Fruit fly (Drosophila melanogaster) whole organism, embryonic: ENCODE measurements around the gene Jon65Aiii.

ENCODE experiments used
- CG15073 ChIP-seq: fragments of 200-800 bp; sonication (Bioruptor generic); optimal IDR thresholded peaks from 2 replicates; lab custom pipeline; 2016; ENCODE audit warnings: missing biosample characterization, missing genetic modification characterization
- CG17385 ChIP-seq: fragments of 200-800 bp; sonication (Bioruptor generic); optimal IDR thresholded peaks from 3 replicates; lab custom pipeline; 2018; ENCODE audit warnings: missing biosample characterization, mild to moderate bottlenecking, missing genetic modification characterization
- CG31441 ChIP-seq: fragments of 200-800 bp; sonication (Bioruptor generic); IDR thresholded peaks from 2 replicates; pipeline ENCODE4 v1.3.6; 2022; ENCODE audit warnings: missing biosample characterization, missing genetic modification characterization
- CG6791 ChIP-seq: fragments of 200-800 bp; sonication (Bioruptor generic); IDR thresholded peaks from 3 replicates; pipeline ENCODE4 v1.3.6; 2022; ENCODE audit warnings: missing biosample characterization, missing genetic modification characterization; ENCODE audit not compliant: partially characterized antibody
- aop ChIP-seq: fragments of 200-800 bp; sonication (Bioruptor generic); IDR thresholded peaks from 2 replicates; pipeline ENCODE4 v1.3.6; 2022; ENCODE audit warnings: missing biosample characterization, missing genetic modification characterization
- crol ChIP-seq: fragments of 200-800 bp; sonication (Bioruptor generic); IDR thresholded peaks from 2 replicates; pipeline ENCODE4 v1.3.6; 2022; ENCODE audit warnings: missing biosample characterization, missing genetic modification characterization
- h ChIP-seq: fragments of >200 bp; optimal IDR thresholded peaks from 2 replicates; lab custom pipeline; 2017
- trem ChIP-seq: fragments of 200-800 bp; optimal IDR thresholded peaks from 3 replicates; lab custom pipeline; 2019; ENCODE audit warnings: missing biosample characterization, mild to moderate bottlenecking, missing genetic modification characterization, moderate library complexity

- TF ChIP-seq h (lab: Kevin White, UChicago), result no peak
- no peak for TF ChIP-seq crol
- TF ChIP-seq CG6791 (GFP tag; lab: Robert Waterston, UW), result no peak
- TF ChIP-seq trem (tag; lab: Kevin White, UChicago), result no peak
- no peak for TF ChIP-seq CG31441 (GFP tag; lab: Robert Waterston, UW)
- TF ChIP-seq CG15073 (GFP tag; lab: Kevin White, UChicago), result no peak
- no peak for TF ChIP-seq CG17385
- no peak for TF ChIP-seq aop (GFP tag; lab: Robert Waterston, UW)
Observed at dm6 chr3L:6084446-6084845, 33.9 kb downstream of the Jon65Aiii start.
